Fruit fly (Drosophila melanogaster) whole organism, prepupa: Measurements from ENCODE around the gene CG33284.

Experiments
- CG11902 ChIP-seq: fragments of 200-800 bp; sonication (Bioruptor generic); optimal IDR thresholded peaks from 3 replicates; lab custom pipeline; 2016; ENCODE audit warnings: missing biosample characterization, missing genetic modification characterization
- CG1621 ChIP-seq: fragments of 200-800 bp; sonication (Bioruptor generic); optimal IDR thresholded peaks from 3 replicates; lab custom pipeline; 2018; ENCODE audit warnings: missing biosample characterization, mild to moderate bottlenecking, missing genetic modification characterization
- CG16779 ChIP-seq: fragments of 200-800 bp; sonication (Bioruptor generic); optimal IDR thresholded peaks from 3 replicates; lab custom pipeline; 2017; ENCODE audit warnings: missing biosample characterization, mild to moderate bottlenecking, missing genetic modification characterization
- CG6163 ChIP-seq: fragments of 200-800 bp; sonication (Bioruptor generic); IDR thresholded peaks from 3 replicates; pipeline ENCODE4 v1.3.6; 2022; ENCODE audit warnings: missing biosample characterization, missing genetic modification characterization
- CG6854 ChIP-seq: fragments of 200-800 bp; sonication (Bioruptor generic); optimal IDR thresholded peaks from 2 replicates; lab custom pipeline; 2017; ENCODE audit warnings: missing biosample characterization, mild to moderate bottlenecking, missing genetic modification characterization
- CG7368 ChIP-seq: fragments of 200-800 bp; sonication (Bioruptor generic); optimal IDR thresholded peaks from 3 replicates; lab custom pipeline; 2016; ENCODE audit warnings: missing biosample characterization, missing genetic modification characterization
- CG8319 ChIP-seq: fragments of 200-800 bp; sonication (Bioruptor generic); optimal IDR thresholded peaks from 3 replicates; lab custom pipeline; 2016; ENCODE audit warnings: missing biosample characterization, missing genetic modification characterization
- Gug ChIP-seq: fragments of 200-800 bp; sonication (Bioruptor generic); IDR thresholded peaks from 2 replicates; pipeline ENCODE4 v1.3.6; 2022; ENCODE audit warnings: missing biosample characterization, missing genetic modification characterization
- Smox ChIP-seq: fragments of 200-800 bp; sonication (Bioruptor generic); optimal IDR thresholded peaks from 3 replicates; lab custom pipeline; 2016; ENCODE audit warnings: missing biosample characterization, missing genetic modification characterization
- achi ChIP-seq: fragments of 200-800 bp; sonication (Bioruptor generic); optimal IDR thresholded peaks from 3 replicates; lab custom pipeline; 2016; ENCODE audit warnings: missing biosample characterization, missing genetic modification characterization
- acj6 ChIP-seq: fragments of 200-800 bp; sonication (Bioruptor generic); optimal IDR thresholded peaks from 3 replicates; lab custom pipeline; 2016; ENCODE audit warnings: missing biosample characterization, missing genetic modification characterization
- fd85E ChIP-seq: fragments of 200-800 bp; sonication (Bioruptor generic); optimal IDR thresholded peaks from 3 replicates; lab custom pipeline; 2016; ENCODE audit warnings: missing biosample characterization, missing genetic modification characterization

dm6 chr3L:21131427-21131826 is 7.9 kb downstream of the CG33284 start, which contains the start of gene ICA69:
- TF ChIP-seq CG6854 (GFP tag; lab: Kevin White, UChicago) (no peak), CG16779 (no peak), Smox (no peak), Gug (GFP tag; lab: Robert Waterston, UW) (no peak), CG8319 (GFP tag; lab: Kevin White, UChicago) (no peak), CG7368 (no peak), fd85E (GFP tag; lab: Kevin White, UChicago) (no peak), CG11902 (no peak), CG1621 (tag; lab: Kevin White, UChicago) (no peak), achi (GFP tag; lab: Kevin White, UChicago) (no peak), CG6163 (GFP tag; lab: Robert Waterston, UW) (no peak), acj6 (no peak)
